ENCODE assay signal across 3 fruit fly cellular contexts in genomic region chrX:13406293-13406692, dm6.
TF ChIP-seq lines count a peak whose summit lies in the region.

No protein-coding gene starts in this region.

- no peak for TF ChIP-seq CTCF in whole organism, embryonic (GFP tag; optimal IDR thresholded peaks at IDR 0.05; lab: Kevin White, UChicago)

TF ChIP-seq in whole organism, embryonic, 481 proteins besides CTCF, POLR2A, EP300 and RAD21:
- TF ChIP-seq chinmo (GFP tag; IDR thresholded peaks at IDR 0.05; lab: Robert Waterston, UW; ENCODE audit: partially characterized antibody): 0 out of 4 replicates have a peak, but pooled peaks have one; percentile 22
- no peak for TF ChIP-seq Atf-2 (GFP tag; optimal IDR thresholded peaks at IDR 0.05; lab: Kevin White, UChicago)
- TF ChIP-seq dmrt99B (tag; optimal IDR thresholded peaks at IDR 0.05; lab: Kevin White, UChicago): no peak
- TF ChIP-seq Hr3 (GFP tag; optimal IDR thresholded peaks at IDR 0.05; lab: Kevin White, UChicago): no peak
- TF ChIP-seq bsh (GFP tag; optimal IDR thresholded peaks at IDR 0.05; lab: Kevin White, UChicago): peak in 1 of 2 experiments; percentile 78
- TF ChIP-seq NK7.1 (GFP tag; optimal IDR thresholded peaks at IDR 0.05; lab: Kevin White, UChicago): no peak
- TF ChIP-seq CG8388 (GFP tag; optimal IDR thresholded peaks at IDR 0.05; lab: Kevin White, UChicago): no peak
- peak; percentile 85 for TF ChIP-seq nom (GFP tag; optimal IDR thresholded peaks at IDR 0.05; lab: Kevin White, UChicago)
- TF ChIP-seq Dad (GFP tag; optimal IDR thresholded peaks at IDR 0.05; lab: Kevin White, UChicago): no peak
- no peak for TF ChIP-seq Mad (GFP tag; optimal IDR thresholded peaks at IDR 0.05; lab: Kevin White, UChicago)
- TF ChIP-seq hb (GFP tag; IDR thresholded peaks at IDR 0.05; lab: Robert Waterston, UW; ENCODE audit: partially characterized antibody): no peak
- no peak for TF ChIP-seq eve (GFP tag; optimal IDR thresholded peaks at IDR 0.05; lab: Kevin White, UChicago)
- no peak for TF ChIP-seq al (GFP tag; IDR thresholded peaks at IDR 0.05; lab: Robert Waterston, UW)
- no peak for TF ChIP-seq CG30431 (GFP tag; optimal IDR thresholded peaks at IDR 0.05; lab: Kevin White, UChicago)
- no peak for TF ChIP-seq lov (optimal IDR thresholded peaks at IDR 0.05; lab: Kevin White, UChicago)
- TF ChIP-seq lov (GFP tag; IDR thresholded peaks at IDR 0.05; lab: Robert Waterston, UW): 0 out of 3 replicates have a peak, but pooled peaks have one; percentile 42
TF ChIP-seq in whole organism, embryonic: peak in this region for 4.

TF ChIP-seq in whole organism, prepupa, 60 proteins besides CTCF, POLR2A, EP300 and RAD21:
- TF ChIP-seq CG32006 (GFP tag; optimal IDR thresholded peaks at IDR 0.05; lab: Kevin White, UChicago) (no peak), CG10631 (GFP tag; optimal IDR thresholded peaks at IDR 0.05; lab: Kevin White, UChicago) (no peak), Hr4 (GFP tag; optimal IDR thresholded peaks at IDR 0.05; lab: Kevin White, UChicago) (peak; percentile 15), Eip78C (GFP tag; lab: Kevin White, UChicago) (no peak), dsx (GFP tag; optimal IDR thresholded peaks at IDR 0.05; lab: Kevin White, UChicago; ENCODE audit: poor library complexity, severe bottlenecking) (peak; percentile 79), fd85E (GFP tag; optimal IDR thresholded peaks at IDR 0.05; lab: Kevin White, UChicago) (no peak), CG11902 (GFP tag; optimal IDR thresholded peaks at IDR 0.05; lab: Kevin White, UChicago) (no peak), Ets96B (tag; optimal IDR thresholded peaks at IDR 0.05; lab: Kevin White, UChicago) (no peak), CG15336 (GFP tag; IDR thresholded peaks at IDR 0.05; lab: Robert Waterston, UW) (peak; percentile 51; the same call in 1 of the 2 replicates), CG16779 (tag; optimal IDR thresholded peaks at IDR 0.05; lab: Kevin White, UChicago) (peak; percentile 44), CG6808 (GFP tag; optimal IDR thresholded peaks at IDR 0.05; lab: Kevin White, UChicago) (peak; percentile 61), Blimp-1 (GFP tag; optimal IDR thresholded peaks at IDR 0.05; lab: Kevin White, UChicago) (no peak), CG8119 (GFP tag; IDR thresholded peaks at IDR 0.05; lab: Robert Waterston, UW) (peak; percentile 46; the same call in 2 of the 3 replicates), CG10669 (GFP tag; optimal IDR thresholded peaks at IDR 0.05; lab: Kevin White, UChicago) (no peak), eg (GFP tag; IDR thresholded peaks at IDR 0.05; lab: Robert Waterston, UW) (peak; percentile 56; the same call in 2 of the 3 replicates), spab (GFP tag; optimal IDR thresholded peaks at IDR 0.05; lab: Kevin White, UChicago) (peak; percentile 20), Lpt (GFP tag; optimal IDR thresholded peaks at IDR 0.05; lab: Kevin White, UChicago) (peak; percentile 51), lz (GFP tag; optimal IDR thresholded peaks at IDR 0.05; lab: Kevin White, UChicago) (no peak), CG9139 (GFP tag; optimal IDR thresholded peaks at IDR 0.05; lab: Kevin White, UChicago) (peak; percentile 62), Ets21C (GFP tag; optimal IDR thresholded peaks at IDR 0.05; lab: Kevin White, UChicago) (no peak), CG1621 (tag; optimal IDR thresholded peaks at IDR 0.05; lab: Kevin White, UChicago) (peak; percentile 4), CG8319 (GFP tag; optimal IDR thresholded peaks at IDR 0.05; lab: Kevin White, UChicago) (no peak), CG31627 (GFP tag; optimal IDR thresholded peaks at IDR 0.05; lab: Kevin White, UChicago) (no peak), CG8632 (GFP tag; optimal IDR thresholded peaks at IDR 0.05; lab: Kevin White, UChicago) (no peak), net (GFP tag; optimal IDR thresholded peaks at IDR 0.05; lab: Kevin White, UChicago) (no peak), CG4318 (GFP tag; optimal IDR thresholded peaks at IDR 0.05; lab: Kevin White, UChicago) (no peak), fkh (GFP tag; optimal IDR thresholded peaks at IDR 0.05; lab: Kevin White, UChicago) (no peak), Smox (GFP tag; optimal IDR thresholded peaks at IDR 0.05; lab: Kevin White, UChicago) (no peak), ss (GFP tag; optimal IDR thresholded peaks at IDR 0.05; lab: Kevin White, UChicago) (peak; percentile 65 to 87), CG6276 (GFP tag; optimal IDR thresholded peaks at IDR 0.05; lab: Kevin White, UChicago) (peak; percentile 68), acj6 (GFP tag; optimal IDR thresholded peaks at IDR 0.05; lab: Kevin White, UChicago) (no peak), CG7368 (GFP tag; optimal IDR thresholded peaks at IDR 0.05; lab: Kevin White, UChicago) (no peak)

TF ChIP-seq in whole organism, pupa, 21 proteins besides CTCF, POLR2A, EP300 and RAD21:
- TF ChIP-seq Snoo (tag; optimal IDR thresholded peaks at IDR 0.05; lab: Kevin White, UChicago): no peak
- no peak for TF ChIP-seq D1 (tag; optimal IDR thresholded peaks at IDR 0.05; lab: Kevin White, UChicago)
- peak; percentile 54 for TF ChIP-seq gl (tag; optimal IDR thresholded peaks at IDR 0.05; lab: Kevin White, UChicago)
- TF ChIP-seq rn (GFP tag; IDR thresholded peaks at IDR 0.05; lab: Robert Waterston, UW): no peak
- TF ChIP-seq Pif1A (GFP tag; optimal IDR thresholded peaks at IDR 0.05; lab: Kevin White, UChicago): peak; percentile 60
- peak; percentile 18; the same call in 1 of the 2 replicates for TF ChIP-seq Ets98B (GFP tag; IDR thresholded peaks at IDR 0.05; lab: Robert Waterston, UW)
- peak; percentile 82 for TF ChIP-seq EcR (GFP tag; optimal IDR thresholded peaks at IDR 0.05; lab: Kevin White, UChicago)
- peak; percentile 2 for TF ChIP-seq CG8301 (tag; optimal IDR thresholded peaks at IDR 0.05; lab: Kevin White, UChicago)
- TF ChIP-seq fd96Ca (GFP tag; IDR thresholded peaks at IDR 0.05; lab: Robert Waterston, UW): 0 out of 3 replicates have a peak, but pooled peaks have one; percentile 47
- TF ChIP-seq Pif1B (GFP tag; optimal IDR thresholded peaks at IDR 0.05; lab: Kevin White, UChicago): no peak
- peak; percentile 54; the same call in 2 of the 3 replicates for TF ChIP-seq CG4496 (GFP tag; IDR thresholded peaks at IDR 0.05; lab: Robert Waterston, UW)
- no peak for TF ChIP-seq CG17806 (tag; optimal IDR thresholded peaks at IDR 0.05; lab: Kevin White, UChicago)
- no peak for TF ChIP-seq CG9948 (tag; optimal IDR thresholded peaks at IDR 0.05; lab: Kevin White, UChicago)
- TF ChIP-seq CG14655 (GFP tag; optimal IDR thresholded peaks at IDR 0.05; lab: Kevin White, UChicago): peak; percentile 53
- no peak for TF ChIP-seq CG32121 (GFP tag; IDR thresholded peaks at IDR 0.05; lab: Robert Waterston, UW)
- TF ChIP-seq CG8159 (tag; optimal IDR thresholded peaks at IDR 0.05; lab: Kevin White, UChicago): no peak
- peak; percentile 40 for TF ChIP-seq CG13204 (GFP tag; optimal IDR thresholded peaks at IDR 0.05; lab: Kevin White, UChicago)
- no peak for TF ChIP-seq CG10348 (GFP tag; IDR thresholded peaks at IDR 0.05; lab: Robert Waterston, UW)
- no peak for TF ChIP-seq CG34367 (tag; optimal IDR thresholded peaks at IDR 0.05; lab: Kevin White, UChicago)
- peak; percentile 41 for TF ChIP-seq CG12605 (GFP tag; IDR thresholded peaks at IDR 0.05; lab: Robert Waterston, UW)
- TF ChIP-seq CG15710 (tag; optimal IDR thresholded peaks at IDR 0.05; lab: Kevin White, UChicago): no peak

Comparison
In these comparisons a context has a peak if more than half of its experiments do, and no peak if none do; other contexts are left out.
1. Of the 7 proteins assayed by ChIP-seq in both whole organism, embryonic and whole organism, prepupa: peak only in whole organism, embryonic: none; only in whole organism, prepupa: CG16779 and Lpt; in both: none; in neither: 5.